Fruit fly (Drosophila melanogaster): ENCODE results near the gene CG31861.

DNA sequence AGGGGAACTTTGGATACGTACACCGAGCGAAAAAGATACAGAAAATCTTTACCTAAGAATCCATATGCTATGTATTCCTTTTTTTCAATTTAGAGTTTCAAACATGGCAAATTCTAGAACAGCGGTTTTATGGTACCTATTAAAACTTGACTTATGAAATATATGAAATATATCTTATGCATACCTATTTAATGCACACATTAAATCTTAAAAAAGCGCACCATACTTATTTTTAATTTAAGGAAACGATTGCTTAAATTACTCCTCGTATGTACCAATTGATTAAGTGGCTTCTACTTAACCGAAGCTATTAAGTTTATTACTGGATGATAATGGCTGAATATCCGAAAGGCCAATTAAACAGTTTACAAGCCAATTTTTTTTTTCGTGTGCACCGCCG is 41.6 kb upstream of the CG31861 start:
- TF ChIP-seq pan (optimal IDR thresholded peaks at IDR 0.05): no peak
- TF ChIP-seq CG8478 (optimal IDR thresholded peaks at IDR 0.05): no peak
- no peak for TF ChIP-seq EcR (GFP tag; optimal IDR thresholded peaks at IDR 0.05)

Data from whole organism.